Worm (Caenorhabditis elegans) whole organism, L4 larva: ENCODE results near the gene C27C12.1.

Experiments used
- D1046.2 ChIP-seq: fragments of 200-800 bp; sonication (Bioruptor generic); IDR thresholded peaks from 2 replicates; pipeline ENCODE4 v1.3.6; 2022; ENCODE audit warnings: missing genetic modification characterization, missing compliant biosample characterization
- F26F4.8 ChIP-seq: fragments of 200-800 bp; sonication (Bioruptor generic); conservative IDR thresholded peaks from 2 replicates; pipeline ENCODE4 v1.3.6; 2022; ENCODE audit warnings: missing genetic modification characterization, missing compliant biosample characterization
- F49E8.2 ChIP-seq: sonication (generic microtip); optimal IDR thresholded peaks from 2 replicates; lab custom pipeline; 2016; ENCODE audit warnings: missing compliant biosample characterization, mild to moderate bottlenecking, missing genetic modification characterization, borderline replicate concordance
- Y105C5A.15 ChIP-seq: fragments of 200-800 bp; sonication (Bioruptor generic); IDR thresholded peaks from 2 replicates; pipeline ENCODE4 v1.3.6; 2022; ENCODE audit warnings: missing genetic modification characterization, missing compliant biosample characterization
- Y48G9A.11 ChIP-seq: fragments of 200-800 bp; sonication (Bioruptor generic); IDR thresholded peaks from 2 replicates; pipeline ENCODE4 v1.3.6; 2022; ENCODE audit warnings: missing genetic modification reagents, missing genetic modification characterization, missing compliant biosample characterization
- Y5F2A.4 ChIP-seq: fragments of 200-800 bp; sonication (Bioruptor generic); optimal IDR thresholded peaks from 2 replicates; lab custom pipeline; 2018; ENCODE audit warnings: mild to moderate bottlenecking, missing genetic modification characterization, missing compliant biosample characterization
- ZK337.2 ChIP-seq: fragments of 200-800 bp; sonication (Bioruptor generic); IDR thresholded peaks from 2 replicates; pipeline ENCODE4 v1.3.6; 2022; ENCODE audit warnings: missing genetic modification reagents, missing genetic modification characterization, missing compliant biosample characterization
- ZK546.5 ChIP-seq, 2 experiments: sonication (generic microtip); optimal IDR thresholded peaks; 2 replicates each; lab custom pipeline; 2017; ENCODE audit warnings: missing biosample characterization in 2 of 2, missing genetic modification characterization in 2 of 2
- arid-1 ChIP-seq: fragments of 200-800 bp; sonication (Bioruptor generic); conservative IDR thresholded peaks from 2 replicates; pipeline ENCODE4 v1.3.6; 2022; ENCODE audit warnings: missing genetic modification reagents, missing genetic modification characterization, missing compliant biosample characterization
- attf-4 ChIP-seq: sonication (generic microtip); optimal IDR thresholded peaks from 3 replicates; lab custom pipeline; 2017; ENCODE audit warnings: missing biosample characterization, missing genetic modification characterization
- ceh-20 ChIP-seq: fragments of 200-800 bp; sonication (Bioruptor generic); IDR thresholded peaks from 2 replicates; pipeline ENCODE4 v1.3.6; 2022; ENCODE audit warnings: missing genetic modification reagents, missing genetic modification characterization, missing compliant biosample characterization
- ceh-28 ChIP-seq: fragments of 150-350 bp; optimal IDR thresholded peaks from 2 replicates; lab custom pipeline; 2014; ENCODE audit warnings: missing biosample characterization, missing genetic modification reagents, missing genetic modification characterization
- ceh-32 ChIP-seq: sonication (generic microtip); optimal IDR thresholded peaks from 2 replicates; lab custom pipeline; 2016; ENCODE audit warnings: mild to moderate bottlenecking, missing genetic modification characterization, missing compliant biosample characterization; ENCODE audit not compliant: poor library complexity
- ceh-62 ChIP-seq: sonication (generic microtip); optimal IDR thresholded peaks from 2 replicates; lab custom pipeline; 2017; ENCODE audit warnings: missing biosample characterization, missing genetic modification characterization
- ces-1 ChIP-seq: fragments of 150-350 bp; sonication (generic microtip); optimal IDR thresholded peaks from 4 replicates; lab custom pipeline; 2014; ENCODE audit warnings: missing biosample characterization, missing genetic modification reagents, missing genetic modification characterization
- cey-2 ChIP-seq: sonication (generic microtip); optimal IDR thresholded peaks from 3 replicates; lab custom pipeline; 2017; ENCODE audit warnings: missing genetic modification characterization, mild to moderate bottlenecking, missing compliant biosample characterization, antibody characterized with exemption, borderline replicate concordance; ENCODE audit not compliant: insufficient read depth
- ctbp-1 ChIP-seq: fragments of 200-800 bp; sonication (Bioruptor generic); IDR thresholded peaks from 2 replicates; pipeline ENCODE4 v1.3.6; 2022; ENCODE audit warnings: missing genetic modification reagents, missing genetic modification characterization, missing compliant biosample characterization
- daf-12 ChIP-seq: fragments of 150-350 bp; optimal IDR thresholded peaks from 2 replicates; lab custom pipeline; 2014; ENCODE audit warnings: missing biosample characterization, missing genetic modification reagents, missing genetic modification characterization
- daf-19 ChIP-seq: fragments of 200-800 bp; sonication (Bioruptor generic); conservative IDR thresholded peaks from 2 replicates; pipeline ENCODE4 v1.3.6; 2022; ENCODE audit warnings: missing genetic modification characterization, missing compliant biosample characterization
- dmd-9 ChIP-seq: fragments of 200-800 bp; sonication (Bioruptor generic); IDR thresholded peaks from 2 replicates; pipeline ENCODE4 v1.3.6; 2022; ENCODE audit warnings: missing genetic modification reagents, missing genetic modification characterization, missing compliant biosample characterization
- dpl-1 ChIP-seq: fragments of 150-350 bp; optimal IDR thresholded peaks from 2 replicates; lab custom pipeline; 2014; ENCODE audit warnings: missing biosample characterization, missing genetic modification reagents, missing genetic modification characterization
- dve-1 ChIP-seq: sonication (generic microtip); optimal IDR thresholded peaks from 2 replicates; lab custom pipeline; 2017; ENCODE audit warnings: antibody characterized with exemption, mild to moderate bottlenecking, missing genetic modification characterization, missing compliant biosample characterization; ENCODE audit not compliant: insufficient read depth
- egl-27 ChIP-seq: sonication (generic microtip); optimal IDR thresholded peaks from 3 replicates; lab custom pipeline; 2017; ENCODE audit warnings: missing biosample characterization, missing genetic modification reagents, missing genetic modification characterization
- hif-1 ChIP-seq, 2 experiments: sonication (generic microtip); optimal IDR thresholded peaks; 2 replicates each; lab custom pipeline; 2016 to 2017; ENCODE audit warnings: missing compliant biosample characterization in 2 of 2, missing genetic modification characterization in 2 of 2, missing genetic modification reagents in 2 of 2, missing genotype in 2 of 2, mild to moderate bottlenecking in 1 of 2
- hlh-11 ChIP-seq: fragments of 200-800 bp; sonication (Bioruptor generic); optimal IDR thresholded peaks from 2 replicates; lab custom pipeline; 2018; ENCODE audit warnings: mild to moderate bottlenecking, missing genetic modification characterization, missing compliant biosample characterization
- hmg-1.1 ChIP-seq: fragments of 200-800 bp; sonication (Bioruptor generic); IDR thresholded peaks from 2 replicates; pipeline ENCODE4 v1.3.6; 2022; ENCODE audit warnings: missing genetic modification reagents, missing genetic modification characterization, missing compliant biosample characterization
- lin-29 ChIP-seq: fragments of 200-800 bp; sonication (Bioruptor generic); IDR thresholded peaks from 2 replicates; pipeline ENCODE4 v1.3.6; 2022; ENCODE audit warnings: missing genetic modification reagents, missing genetic modification characterization, missing compliant biosample characterization
- lin-39 ChIP-seq: fragments of 150-350 bp; optimal IDR thresholded peaks from 2 replicates; lab custom pipeline; 2014; ENCODE audit warnings: missing biosample characterization, missing genetic modification reagents, missing genetic modification characterization
- lir-3 ChIP-seq: sonication (generic microtip); optimal IDR thresholded peaks from 2 replicates; lab custom pipeline; 2016; ENCODE audit warnings: mild to moderate bottlenecking, missing genetic modification characterization, missing compliant biosample characterization
- lsy-2 ChIP-seq, 2 experiments: fragments of 150-350 bp in 1 of 2; sonication (generic microtip) in 1 of 2; optimal IDR thresholded peaks; 2 replicates each; lab custom pipeline; 2014 to 2017; ENCODE audit warnings: missing biosample characterization in 2 of 2, missing genetic modification characterization in 2 of 2
- madf-5 ChIP-seq, 2 experiments: fragments of 200-800 bp; sonication (Bioruptor generic); IDR thresholded peaks; 2 replicates each; pipeline ENCODE4 v1.3.6; 2022; ENCODE audit warnings: missing compliant biosample characterization in 2 of 2, missing genetic modification characterization in 2 of 2
- madf-9 ChIP-seq: fragments of 200-800 bp; sonication (Bioruptor generic); conservative IDR thresholded peaks from 2 replicates; pipeline ENCODE4 v1.3.6; 2022; ENCODE audit warnings: missing genetic modification reagents, missing genetic modification characterization, missing compliant biosample characterization
- mdl-1 ChIP-seq, 2 experiments: fragments of 150-350 bp in 1 of 2; sonication (generic microtip) in 1 of 2; optimal IDR thresholded peaks; 2 replicates each; lab custom pipeline; 2014 to 2017; ENCODE audit warnings: missing biosample characterization in 2 of 2, missing genetic modification characterization in 2 of 2
- nhr-102 ChIP-seq: sonication (generic microtip); optimal IDR thresholded peaks from 2 replicates; lab custom pipeline; 2016; ENCODE audit warnings: mild to moderate bottlenecking, missing genetic modification characterization, moderate library complexity, missing compliant biosample characterization
- nhr-11 ChIP-seq: fragments of 150-350 bp; optimal IDR thresholded peaks from 2 replicates; lab custom pipeline; 2014; ENCODE audit warnings: missing biosample characterization, missing genetic modification characterization
- nhr-111 ChIP-seq: fragments of 200-800 bp; sonication (Bioruptor generic); optimal IDR thresholded peaks from 2 replicates; lab custom pipeline; 2018; ENCODE audit warnings: mild to moderate bottlenecking, missing genetic modification characterization, missing compliant biosample characterization
- nhr-25 ChIP-seq: sonication (generic microtip); optimal IDR thresholded peaks from 2 replicates; lab custom pipeline; 2017; ENCODE audit warnings: missing genetic modification characterization, mild to moderate bottlenecking, missing compliant biosample characterization, antibody characterized with exemption, moderate library complexity, borderline replicate concordance; ENCODE audit not compliant: insufficient read depth
- nhr-28 ChIP-seq: fragments of 150-350 bp; optimal IDR thresholded peaks from 2 replicates; lab custom pipeline; 2014; ENCODE audit warnings: missing biosample characterization, missing genetic modification characterization
- nhr-41 ChIP-seq: fragments of 200-800 bp; sonication (Bioruptor generic); IDR thresholded peaks from 2 replicates; pipeline ENCODE4 v1.3.6; 2022; ENCODE audit warnings: missing genetic modification reagents, missing genetic modification characterization, missing compliant biosample characterization
- nhr-42 ChIP-seq: fragments of 200-800 bp; sonication (Bioruptor generic); IDR thresholded peaks from 2 replicates; pipeline ENCODE4 v1.3.6; 2022; ENCODE audit warnings: missing genetic modification characterization, missing compliant biosample characterization
- nhr-76 ChIP-seq: fragments of 150-350 bp; optimal IDR thresholded peaks from 2 replicates; lab custom pipeline; 2014; ENCODE audit warnings: missing biosample characterization, missing genetic modification characterization
- pqm-1 ChIP-seq: sonication (generic microtip); optimal IDR thresholded peaks from 2 replicates; lab custom pipeline; 2017; ENCODE audit warnings: missing biosample characterization, missing genetic modification characterization
- sdz-12 ChIP-seq: fragments of 200-800 bp; sonication (Bioruptor generic); optimal IDR thresholded peaks from 2 replicates; lab custom pipeline; 2018; ENCODE audit warnings: mild to moderate bottlenecking, missing genetic modification characterization, missing compliant biosample characterization
- spr-3 ChIP-seq: fragments of 200-800 bp; sonication (Bioruptor generic); optimal IDR thresholded peaks from 2 replicates; lab custom pipeline; 2018; ENCODE audit warnings: mild to moderate bottlenecking, missing genetic modification characterization, missing compliant biosample characterization
- tra-1 ChIP-seq: fragments of 200-800 bp; sonication (Bioruptor generic); IDR thresholded peaks from 2 replicates; pipeline ENCODE4 v1.3.6; 2022; ENCODE audit warnings: missing genetic modification reagents, missing genetic modification characterization, missing compliant biosample characterization
- unc-39 ChIP-seq: sonication (generic microtip); optimal IDR thresholded peaks from 2 replicates; lab custom pipeline; 2017; ENCODE audit warnings: missing biosample characterization, missing genetic modification characterization
- vab-7 ChIP-seq: fragments of 200-800 bp; sonication (Bioruptor generic); IDR thresholded peaks from 2 replicates; pipeline ENCODE4 v1.3.6; 2022; ENCODE audit warnings: missing genetic modification reagents, missing genetic modification characterization, missing compliant biosample characterization
- zfp-2 ChIP-seq: sonication (generic microtip); optimal IDR thresholded peaks from 2 replicates; lab custom pipeline; 2016; ENCODE audit warnings: mild to moderate bottlenecking, missing genetic modification characterization, missing compliant biosample characterization
- zfp-3 ChIP-seq: fragments of 200-800 bp; sonication (Bioruptor generic); conservative IDR thresholded peaks from 2 replicates; pipeline ENCODE4 v1.3.6; 2022; ENCODE audit warnings: missing genetic modification reagents, missing genetic modification characterization, missing compliant biosample characterization
- zip-11 ChIP-seq: fragments of 200-800 bp; sonication (Bioruptor generic); IDR thresholded peaks from 2 replicates; pipeline ENCODE4 v1.3.6; 2022; ENCODE audit warnings: missing genetic modification characterization, missing compliant biosample characterization
- zip-2 ChIP-seq: fragments of 150-350 bp; optimal IDR thresholded peaks from 2 replicates; lab custom pipeline; 2014; ENCODE audit warnings: missing biosample characterization, missing genetic modification characterization

C27C12.1 gene

ce11 chrX:14810718-14811117 is 42.8 kb downstream of the C27C12.1 start, which contains the start of gene atf-4 (continued):
- TF ChIP-seq nhr-41 (GFP tag; lab: Robert Waterston, UW): no peak
- no peak for TF ChIP-seq daf-19 (GFP tag; lab: Robert Waterston, UW)
- peak; percentile 47 to 73 for TF ChIP-seq lsy-2 (tag; optimal IDR thresholded peaks at IDR 0.05; lab: Kevin White, UChicago)
- TF ChIP-seq nhr-102: peak; percentile 38
- TF ChIP-seq zfp-2 (tag; lab: Kevin White, UChicago): no peak
- TF ChIP-seq nhr-42 (GFP tag; lab: Robert Waterston, UW): no peak
- TF ChIP-seq tra-1 (GFP tag; lab: Robert Waterston, UW): no peak
- no peak for TF ChIP-seq ceh-20 (GFP tag; lab: Robert Waterston, UW)
- no peak for TF ChIP-seq madf-5 (GFP tag; IDR thresholded peaks at IDR 0.05; lab: Robert Waterston, UW)
- no peak for TF ChIP-seq ZK546.5 (tag; optimal IDR thresholded peaks at IDR 0.05; lab: Kevin White, UChicago)
- peak; percentile 83 for TF ChIP-seq nhr-11
- peak in 1 of 2 experiments; percentile 37 for TF ChIP-seq hif-1 (tag; optimal IDR thresholded peaks at IDR 0.05; lab: Kevin White, UChicago)
- no peak for TF ChIP-seq zfp-3
- TF ChIP-seq ces-1 (GFP tag; lab: Kevin White, UChicago): no peak
- TF ChIP-seq ZK337.2 (GFP tag; lab: Robert Waterston, UW): no peak
- no peak for TF ChIP-seq ctbp-1 (GFP tag; lab: Robert Waterston, UW)
- no peak for TF ChIP-seq nhr-25
- TF ChIP-seq Y48G9A.11 (GFP tag; lab: Robert Waterston, UW): no peak
- no peak for TF ChIP-seq ceh-62 (tag; lab: Kevin White, UChicago)
- TF ChIP-seq sdz-12 (GFP tag; lab: Kevin White, UChicago): no peak
- no peak for TF ChIP-seq lin-29
- TF ChIP-seq dpl-1 (GFP tag; lab: Kevin White, UChicago): peak; percentile 68
- TF ChIP-seq lir-3 (tag; lab: Kevin White, UChicago): no peak
- peak; percentile 56; the same call in 1 of the 2 replicates for TF ChIP-seq arid-1 (GFP tag; lab: Robert Waterston, UW)
- TF ChIP-seq F49E8.2 (tag; lab: Kevin White, UChicago): no peak
- TF ChIP-seq pqm-1 (tag; lab: Kevin White, UChicago): peak; percentile 24
- TF ChIP-seq cey-2 (tag; lab: Kevin White, UChicago): no peak
- peak; percentile 91 for TF ChIP-seq dve-1 (tag; lab: Kevin White, UChicago)
- TF ChIP-seq zip-11: no peak
- TF ChIP-seq unc-39 (tag; lab: Kevin White, UChicago): no peak
- TF ChIP-seq attf-4: no peak
- TF ChIP-seq hlh-11: peak; percentile 87
- TF ChIP-seq lin-39 (tag; lab: Kevin White, UChicago): no peak
- TF ChIP-seq zip-2 (tag; lab: Kevin White, UChicago): no peak
- TF ChIP-seq spr-3 (GFP tag; lab: Kevin White, UChicago): no peak
- TF ChIP-seq hmg-1.1: peak; percentile 36; the same call in 1 of the 2 replicates
- peak; percentile 81 to 95 for TF ChIP-seq mdl-1 (tag; optimal IDR thresholded peaks at IDR 0.05; lab: Kevin White, UChicago)
- TF ChIP-seq dmd-9 (GFP tag; lab: Robert Waterston, UW): no peak
- peak; percentile 86 for TF ChIP-seq nhr-28
- TF ChIP-seq daf-12 (tag; lab: Kevin White, UChicago): no peak
- no peak for TF ChIP-seq F26F4.8 (GFP tag; lab: Robert Waterston, UW)
- TF ChIP-seq D1046.2 (GFP tag; lab: Robert Waterston, UW): no peak
- no peak for TF ChIP-seq egl-27
- TF ChIP-seq madf-9 (GFP tag; lab: Robert Waterston, UW): no peak
- TF ChIP-seq ceh-28 (tag; lab: Kevin White, UChicago): peak; percentile 48
- TF ChIP-seq nhr-111 (GFP tag; lab: Kevin White, UChicago): no peak
- TF ChIP-seq Y5F2A.4: no peak
- no peak for TF ChIP-seq ceh-32 (tag; lab: Kevin White, UChicago)
- TF ChIP-seq nhr-76 (tag; lab: Kevin White, UChicago): no peak
- no peak for TF ChIP-seq vab-7 (GFP tag; lab: Robert Waterston, UW)
- TF ChIP-seq Y105C5A.15 (GFP tag; lab: Robert Waterston, UW): no peak
